Worm (Caenorhabditis elegans): Measurements from ENCODE around the gene ppk-3.

Gene ppk-3

ce11 chrX:12946533-12946932 lies 28.9 kb downstream of the ppk-3 start, which contains the start of gene C05E7.3:
TSS of gene C05E7.3 (minus strand) at chrX:12946633.
- no peak for TF ChIP-seq hlh-30 (tag; optimal IDR thresholded peaks at IDR 0.05; ENCODE audit: insufficient read depth)
- TF ChIP-seq K09A11.1 (tag; optimal IDR thresholded peaks at IDR 0.05; ENCODE audit: insufficient read depth) = no peak

- no peak for TF ChIP-seq ceh-18 (tag; optimal IDR thresholded peaks at IDR 0.05)
- no peak for TF ChIP-seq K02D7.2 (tag; optimal IDR thresholded peaks at IDR 0.05)
- TF ChIP-seq sox-4 (tag; optimal IDR thresholded peaks at IDR 0.05) = no peak
- no peak for TF ChIP-seq unc-86 (tag; optimal IDR thresholded peaks at IDR 0.05)
- no peak for TF ChIP-seq nhr-232 (tag; optimal IDR thresholded peaks at IDR 0.05)
Observed at ce11 chrX:12944661-12945060, 30.8 kb downstream of the ppk-3 start.

ce11 chrX:12943166-12943565 lies 32.3 kb downstream of the ppk-3 start, which contains the start of gene gmap-2:
TSS of gene gmap-2 (minus strand) at chrX:12943266.
- TF ChIP-seq pax-1 (tag; optimal IDR thresholded peaks at IDR 0.05) (no peak), nfya-1 (tag; optimal IDR thresholded peaks at IDR 0.05) (no peak)

ce11 chrX:12942296-12942695 lies 33.1 kb downstream of the ppk-3 start:
- TF ChIP-seq nhr-232 (tag; optimal IDR thresholded peaks at IDR 0.05) (no peak), pha-4 (tag; optimal IDR thresholded peaks at IDR 0.05) (no peak), madf-2 (tag; optimal IDR thresholded peaks at IDR 0.05) (no peak), nfya-1 (tag; optimal IDR thresholded peaks at IDR 0.05) (no peak), pag-3 (tag; optimal IDR thresholded peaks at IDR 0.05; ENCODE audit: borderline replicate concordance) (no peak), unc-3 (GFP tag; conservative IDR thresholded peaks at IDR 0.05) (no peak), unc-3 (tag; optimal IDR thresholded peaks at IDR 0.05) (no peak), pqm-1 (tag; optimal IDR thresholded peaks at IDR 0.05) (no peak), gmeb-2 (tag; optimal IDR thresholded peaks at IDR 0.05) (no peak), fkh-10 (GFP tag; optimal IDR thresholded peaks at IDR 0.05) (no peak), elt-2 (tag; optimal IDR thresholded peaks at IDR 0.05) (no peak), syd-9 (tag; optimal IDR thresholded peaks at IDR 0.05) (no peak), elt-4 (tag; optimal IDR thresholded peaks at IDR 0.05) (no peak)

- TF ChIP-seq T23F11.4 (GFP tag; optimal IDR thresholded peaks at IDR 0.05) = no peak
- no peak for TF ChIP-seq odd-2 (tag; optimal IDR thresholded peaks at IDR 0.05)
- no peak for TF ChIP-seq gmeb-2 (tag; optimal IDR thresholded peaks at IDR 0.05)
- no peak for TF ChIP-seq hlh-15 (tag; optimal IDR thresholded peaks at IDR 0.05)
- no peak for TF ChIP-seq ref-2 (tag; optimal IDR thresholded peaks at IDR 0.05)
- no peak for TF ChIP-seq sox-2 (GFP tag; IDR thresholded peaks at IDR 0.05)
- no peak for TF ChIP-seq ceh-18 (tag; optimal IDR thresholded peaks at IDR 0.05)
- TF ChIP-seq eyg-1 (tag; optimal IDR thresholded peaks at IDR 0.05) = no peak
- no peak for TF ChIP-seq hlh-8 (tag; optimal IDR thresholded peaks at IDR 0.05)
- no peak for TF ChIP-seq K09A11.1 (tag; optimal IDR thresholded peaks at IDR 0.05; ENCODE audit: insufficient read depth)
- no peak for TF ChIP-seq nhr-11 (tag; optimal IDR thresholded peaks at IDR 0.05)
- TF ChIP-seq ahr-1 (tag; optimal IDR thresholded peaks at IDR 0.05) = no peak
- no peak for TF ChIP-seq ceh-34 (tag; optimal IDR thresholded peaks at IDR 0.05)
- no peak for TF ChIP-seq C38D4.7 (GFP tag; optimal IDR thresholded peaks at IDR 0.05)
- no peak for TF ChIP-seq ceh-48 (tag; optimal IDR thresholded peaks at IDR 0.05)
- no peak for TF ChIP-seq zip-5 (tag; optimal IDR thresholded peaks at IDR 0.05)
- TF ChIP-seq unc-86 (tag; optimal IDR thresholded peaks at IDR 0.05) = no peak
- no peak for TF ChIP-seq ceh-6 (GFP tag; optimal IDR thresholded peaks at IDR 0.05)
- TF ChIP-seq ttx-3 (tag; optimal IDR thresholded peaks at IDR 0.05) = no peak
- no peak for TF ChIP-seq ceh-24 (tag; optimal IDR thresholded peaks at IDR 0.05)
Observed at ce11 chrX:12940811-12941210, 34.6 kb downstream of the ppk-3 start, which contains the start of gene gmap-3. TSS of gene gmap-3 (minus strand) at chrX:12940958.

Measured in whole organism, late embryonic.